Worm (Caenorhabditis elegans) whole organism, early embryonic: ENCODE data around the gene vab-3.

Source experiments
- B0310.2 ChIP-seq: sonication (generic microtip); optimal IDR thresholded peaks from 2 replicates; lab custom pipeline; 2016; ENCODE audit warnings: mild to moderate bottlenecking, missing genetic modification characterization, missing compliant biosample characterization
- F13C5.2 ChIP-seq: sonication (generic microtip); optimal IDR thresholded peaks from 2 replicates; lab custom pipeline; 2017; ENCODE audit warnings: mild to moderate bottlenecking, missing genetic modification characterization, inconsistent platforms, missing compliant biosample characterization
- aly-1 ChIP-seq: sonication (generic microtip); optimal IDR thresholded peaks from 2 replicates; lab custom pipeline; 2016; ENCODE audit warnings: missing genetic modification characterization, missing compliant biosample characterization
- ama-1 ChIP-seq: fragments of 150-350 bp; optimal IDR thresholded peaks from 2 replicates; lab custom pipeline; 2014
- ets-7 ChIP-seq: sonication (generic microtip); optimal IDR thresholded peaks from 2 replicates; lab custom pipeline; 2016; ENCODE audit warnings: missing genotype, missing genetic modification characterization, missing compliant biosample characterization
- flt-1 ChIP-seq: fragments of 200-800 bp; sonication (Bioruptor generic); IDR thresholded peaks from 2 replicates; pipeline ENCODE4 v1.3.6; 2022; ENCODE audit warnings: missing genetic modification characterization, missing compliant biosample characterization
- hmbx-1 ChIP-seq: sonication (generic microtip); optimal IDR thresholded peaks from 2 replicates; lab custom pipeline; 2016; ENCODE audit warnings: mild to moderate bottlenecking, missing genetic modification characterization, missing compliant biosample characterization
- hmg-4 ChIP-seq: fragments of 200-800 bp; sonication (Bioruptor generic); optimal IDR thresholded peaks from 2 replicates; lab custom pipeline; 2018; ENCODE audit warnings: mild to moderate bottlenecking, missing genetic modification characterization, missing compliant biosample characterization
- hnd-1 ChIP-seq: sonication (generic microtip); optimal IDR thresholded peaks from 2 replicates; lab custom pipeline; 2016; ENCODE audit warnings: missing genetic modification characterization, missing compliant biosample characterization
- pes-1 ChIP-seq: fragments of 200-800 bp; sonication (Bioruptor generic); IDR thresholded peaks from 2 replicates; pipeline ENCODE4 v1.3.6; 2022; ENCODE audit warnings: missing genetic modification reagents, missing genetic modification characterization, missing compliant biosample characterization
- scrt-1 ChIP-seq: fragments of 200-800 bp; sonication (Bioruptor generic); IDR thresholded peaks from 2 replicates; pipeline ENCODE4 v1.3.6; 2022; ENCODE audit warnings: missing genetic modification characterization, missing compliant biosample characterization
- sea-1 ChIP-seq: fragments of 200-800 bp; sonication (Bioruptor generic); conservative IDR thresholded peaks from 2 replicates; pipeline ENCODE4 v1.3.6; 2022; ENCODE audit warnings: missing genetic modification characterization, missing compliant biosample characterization
- tbx-37 ChIP-seq: fragments of 200-800 bp; sonication (Bioruptor generic); conservative IDR thresholded peaks from 2 replicates; pipeline ENCODE4 v1.3.6; 2022; ENCODE audit warnings: missing genetic modification reagents, missing genetic modification characterization, missing compliant biosample characterization
- tra-4 ChIP-seq: sonication (generic microtip); optimal IDR thresholded peaks from 2 replicates; lab custom pipeline; 2017; ENCODE audit warnings: missing genetic modification characterization, missing compliant biosample characterization

ce11 chrX:10488763-10489162 is 10.9 kb upstream of the vab-3 start, which contains the start of gene C33D3.4:
- TF ChIP-seq pes-1, result no peak
- no peak for TF ChIP-seq ama-1
- TF ChIP-seq F13C5.2 (tag; lab: Kevin White, UChicago), result no peak
- no peak for TF ChIP-seq aly-1 (tag; lab: Kevin White, UChicago)
- no peak for TF ChIP-seq ets-7 (tag; lab: Kevin White, UChicago)
- no peak for TF ChIP-seq tra-4
- TF ChIP-seq hmg-4 (GFP tag; lab: Kevin White, UChicago), result no peak
- TF ChIP-seq flt-1 (GFP tag; lab: Robert Waterston, UW), result no peak
- no peak for TF ChIP-seq B0310.2
- TF ChIP-seq sea-1, result no peak
- TF ChIP-seq hmbx-1, result no peak
- TF ChIP-seq scrt-1, result no peak
- no peak for TF ChIP-seq hnd-1 (tag; lab: Kevin White, UChicago)
- TF ChIP-seq tbx-37 (GFP tag; lab: Robert Waterston, UW), result no peak
